Worm (Caenorhabditis elegans): ENCODE results near the gene C29E4.13.

DNA sequence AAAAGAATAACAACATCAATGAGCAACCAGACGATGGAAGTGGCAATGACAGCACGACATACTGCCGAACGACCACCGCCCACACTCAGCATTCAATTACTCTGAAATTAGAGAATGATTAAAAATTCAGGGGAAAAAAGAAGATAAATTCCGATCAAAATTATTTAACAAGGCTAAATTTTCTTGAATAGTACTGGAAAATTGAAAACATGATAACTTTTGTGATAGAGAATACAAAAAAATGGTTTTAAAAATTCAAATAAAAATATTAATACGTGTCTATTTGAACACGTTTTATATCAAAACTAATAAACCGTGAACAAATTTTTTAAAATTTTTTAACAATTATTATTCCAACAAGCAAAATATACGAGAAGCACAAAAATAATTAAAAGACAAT, 10.8 kb downstream of the C29E4.13 start, which contains the start of gene gly-3:
- TF ChIP-seq ref-1 (GFP tag; conservative IDR thresholded peaks at IDR 0.05) (no peak), klf-2 (GFP tag; conservative IDR thresholded peaks at IDR 0.05) (no peak), T22C8.4 (GFP tag; IDR thresholded peaks at IDR 0.05) (no peak), flt-1 (GFP tag; IDR thresholded peaks at IDR 0.05) (no peak)

Measured in whole organism, midembryonic.